Worm (Caenorhabditis elegans) whole organism, late embryonic: Measurements from ENCODE around the gene bath-29.

Experiments used
- ama-1 ChIP-seq: fragments of 150-350 bp; optimal IDR thresholded peaks from 2 replicates; lab custom pipeline; 2014
- ceh-30 ChIP-seq: fragments of 150-350 bp; optimal IDR thresholded peaks from 2 replicates; lab custom pipeline; 2014; ENCODE audit warnings: missing biosample characterization, missing genetic modification characterization
- ceh-6 ChIP-seq: fragments of 200-800 bp; sonication (Bioruptor generic); optimal IDR thresholded peaks from 2 replicates; lab custom pipeline; 2018; ENCODE audit warnings: mild to moderate bottlenecking, missing genetic modification characterization, missing compliant biosample characterization
- fkh-6 ChIP-seq: sonication (generic microtip); optimal IDR thresholded peaks from 2 replicates; lab custom pipeline; 2016; ENCODE audit warnings: missing genetic modification characterization, missing compliant biosample characterization

DNA sequence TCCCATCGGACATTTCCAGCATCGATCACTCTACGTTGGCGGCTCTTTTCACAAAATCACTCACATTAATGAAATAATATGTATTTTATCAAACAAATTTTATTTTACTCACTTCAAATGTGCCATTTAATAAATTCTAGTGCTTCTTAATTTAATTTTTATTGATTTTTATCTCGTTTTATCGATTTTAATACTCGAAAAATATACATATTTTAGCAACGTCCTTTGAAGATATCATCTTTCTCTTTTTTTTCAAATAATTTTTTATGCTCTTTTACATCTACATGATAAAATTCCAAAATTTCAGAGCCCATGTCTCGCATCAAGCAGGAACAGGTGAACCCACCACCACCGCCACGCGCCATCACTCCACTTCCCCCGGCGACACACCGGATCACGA is 10.5 kb downstream of the bath-29 start, which contains the start of the genes lido-14 and bath-27:
- no peak for TF ChIP-seq fkh-6
- TF ChIP-seq ceh-6 (GFP tag; lab: Kevin White, UChicago), result no peak
- TF ChIP-seq ama-1 (lab: Kevin White, UChicago), result no peak
- TF ChIP-seq ceh-30, result no peak
